Worm (Caenorhabditis elegans): ENCODE results near the gene ZK856.19.
A peak's percentile ranks its signal among the peaks of the same experiment; 100 is the strongest.

The ZK856.19 gene

ce11 chrV:10159972-10160371 is 44.7 kb downstream of the ZK856.19 start:
- TF ChIP-seq aly-2 (tag; optimal IDR thresholded peaks at IDR 0.05): no peak
- TF ChIP-seq fkh-2 (tag; optimal IDR thresholded peaks at IDR 0.05): no peak
- TF ChIP-seq pqm-1 (tag; optimal IDR thresholded peaks at IDR 0.05): peak; percentile 65
- no peak for TF ChIP-seq snpc-4 (tag; optimal IDR thresholded peaks at IDR 0.05)
- no peak for TF ChIP-seq nhr-77 (tag; optimal IDR thresholded peaks at IDR 0.05)
- no peak for TF ChIP-seq jun-1 (tag; optimal IDR thresholded peaks at IDR 0.05)
- TF ChIP-seq nhr-12 (tag; optimal IDR thresholded peaks at IDR 0.05): no peak
- TF ChIP-seq nhr-25 (tag; optimal IDR thresholded peaks at IDR 0.05): no peak
- no peak for TF ChIP-seq ZK546.5 (tag; optimal IDR thresholded peaks at IDR 0.05)
- TF ChIP-seq elt-2 (tag; optimal IDR thresholded peaks at IDR 0.05): peak; percentile 78
- no peak for TF ChIP-seq mdl-1 (tag; optimal IDR thresholded peaks at IDR 0.05)
- TF ChIP-seq pha-4 (tag; optimal IDR thresholded peaks at IDR 0.05): peak; percentile 15
- no peak for TF ChIP-seq ceh-82 (tag; optimal IDR thresholded peaks at IDR 0.05)

- TF ChIP-seq tbx-2 (tag; optimal IDR thresholded peaks at IDR 0.05) (no peak), fos-1 (tag; optimal IDR thresholded peaks at IDR 0.05) (no peak), lin-39 (tag; optimal IDR thresholded peaks at IDR 0.05) (no peak), ztf-11 (tag; optimal IDR thresholded peaks at IDR 0.05) (no peak), egl-5 (tag; optimal IDR thresholded peaks at IDR 0.05) (no peak), unc-62 (GFP tag; optimal IDR thresholded peaks at IDR 0.05) (no peak), daf-12 (tag; optimal IDR thresholded peaks at IDR 0.05) (no peak), fkh-2 (tag; optimal IDR thresholded peaks at IDR 0.05) (no peak), nhr-25 (tag; optimal IDR thresholded peaks at IDR 0.05) (no peak), egl-27 (tag; optimal IDR thresholded peaks at IDR 0.05) (no peak), elt-2 (tag; optimal IDR thresholded peaks at IDR 0.05) (no peak), snpc-4 (tag; optimal IDR thresholded peaks at IDR 0.05) (no peak), nhr-23 (tag; optimal IDR thresholded peaks at IDR 0.05) (no peak), lsy-12 (tag; optimal IDR thresholded peaks at IDR 0.05) (no peak), nhr-237 (tag; optimal IDR thresholded peaks at IDR 0.05) (no peak), ceh-28 (tag; optimal IDR thresholded peaks at IDR 0.05) (no peak), aly-2 (tag; optimal IDR thresholded peaks at IDR 0.05) (no peak), unc-39 (tag; optimal IDR thresholded peaks at IDR 0.05) (no peak), eor-1 (tag; optimal IDR thresholded peaks at IDR 0.05) (no peak), pqm-1 (tag; optimal IDR thresholded peaks at IDR 0.05) (no peak)
These were observed 46.2 kb downstream of the ZK856.19 start, which contains the start of gene srsx-30 for ce11 chrV:10158528-10158927. TSS of gene srsx-30 (plus strand) at chrV:10158828.

All from whole organism, L3 larva.